Worm (Caenorhabditis elegans): Measurements from ENCODE around the gene acbp-7.

acbp-7 gene

ce11 chrIII:4802707-4803106 is 34.8 kb upstream of the acbp-7 start, which contains the start of gene metl-5:
Gene metl-5, plus strand, starts transcription at chrIII:4803007.
- TF ChIP-seq elt-1 (tag; optimal IDR thresholded peaks at IDR 0.05), result no peak
- TF ChIP-seq fos-1 (tag; optimal IDR thresholded peaks at IDR 0.05), result no peak
- TF ChIP-seq sea-2 (GFP tag; optimal IDR thresholded peaks at IDR 0.05), result no peak
- TF ChIP-seq unc-39 (tag; optimal IDR thresholded peaks at IDR 0.05), result no peak
- no peak for TF ChIP-seq skn-1 (tag; optimal IDR thresholded peaks at IDR 0.05)
- no peak for TF ChIP-seq nhr-237 (tag; optimal IDR thresholded peaks at IDR 0.05)
- no peak for TF ChIP-seq nhr-67 (tag; optimal IDR thresholded peaks at IDR 0.05)
- TF ChIP-seq lsy-12 (tag; optimal IDR thresholded peaks at IDR 0.05), result no peak
- TF ChIP-seq mdl-1 (tag; optimal IDR thresholded peaks at IDR 0.05), result no peak
- TF ChIP-seq tbx-2 (tag; optimal IDR thresholded peaks at IDR 0.05), result no peak
- no peak for TF ChIP-seq nhr-76 (tag; optimal IDR thresholded peaks at IDR 0.05)
- no peak for TF ChIP-seq nhr-23 (tag; optimal IDR thresholded peaks at IDR 0.05)
- no peak for TF ChIP-seq hmg-11 (tag; optimal IDR thresholded peaks at IDR 0.05)
- TF ChIP-seq ceh-82 (tag; optimal IDR thresholded peaks at IDR 0.05), result no peak
- TF ChIP-seq ceh-28 (tag; optimal IDR thresholded peaks at IDR 0.05), result no peak
- no peak for TF ChIP-seq nhr-11 (tag; optimal IDR thresholded peaks at IDR 0.05)

- TF ChIP-seq nfya-1 (tag; optimal IDR thresholded peaks at IDR 0.05; ENCODE audit: insufficient read depth) (no peak), nhr-237 (tag; optimal IDR thresholded peaks at IDR 0.05) (no peak), unc-62 (GFP tag; optimal IDR thresholded peaks at IDR 0.05) (no peak), nhr-28 (tag; optimal IDR thresholded peaks at IDR 0.05) (no peak), nhr-76 (tag; optimal IDR thresholded peaks at IDR 0.05) (no peak), jun-1 (tag; optimal IDR thresholded peaks at IDR 0.05) (no peak), fos-1 (tag; optimal IDR thresholded peaks at IDR 0.05) (no peak), eor-1 (tag; optimal IDR thresholded peaks at IDR 0.05) (no peak), nhr-23 (tag; optimal IDR thresholded peaks at IDR 0.05) (no peak), ztf-4 (tag; optimal IDR thresholded peaks at IDR 0.05) (no peak), elt-1 (tag; optimal IDR thresholded peaks at IDR 0.05) (no peak), nhr-43 (tag; optimal IDR thresholded peaks at IDR 0.05; ENCODE audit: poor library complexity, severe bottlenecking) (no peak), nhr-25 (tag; optimal IDR thresholded peaks at IDR 0.05) (no peak), ceh-28 (tag; optimal IDR thresholded peaks at IDR 0.05) (no peak), fkh-2 (tag; optimal IDR thresholded peaks at IDR 0.05) (no peak), tbx-2 (tag; optimal IDR thresholded peaks at IDR 0.05) (no peak), egl-5 (tag; optimal IDR thresholded peaks at IDR 0.05) (no peak), elt-3 (tag; optimal IDR thresholded peaks at IDR 0.05) (no peak), egl-27 (tag; optimal IDR thresholded peaks at IDR 0.05) (no peak)
Observed at ce11 chrIII:4806345-4806744, 31.2 kb upstream of the acbp-7 start.

- TF ChIP-seq mml-1 (tag; optimal IDR thresholded peaks at IDR 0.05) (no peak), ceh-28 (tag; optimal IDR thresholded peaks at IDR 0.05) (no peak), nhr-11 (tag; optimal IDR thresholded peaks at IDR 0.05) (no peak), nhr-12 (tag; optimal IDR thresholded peaks at IDR 0.05) (no peak), eor-1 (tag; optimal IDR thresholded peaks at IDR 0.05) (no peak), nfya-1 (tag; optimal IDR thresholded peaks at IDR 0.05; ENCODE audit: insufficient read depth) (peak; percentile 98)
Observed at ce11 chrIII:4808089-4808488, 29.4 kb upstream of the acbp-7 start.

- TF ChIP-seq fkh-2 (tag; optimal IDR thresholded peaks at IDR 0.05), result no peak
- TF ChIP-seq jun-1 (tag; optimal IDR thresholded peaks at IDR 0.05), result no peak
Observed at ce11 chrIII:4809526-4810153, 27.9 kb upstream of the acbp-7 start, which contains the start of gene pal-1. Gene pal-1, minus strand, starts transcription at chrIII:4809576.

ce11 chrIII:4811195-4811594 is 26.3 kb upstream of the acbp-7 start, which contains the start of gene C38D4.7:
Gene C38D4.7, minus strand, starts transcription at chrIII:4811295.
- TF ChIP-seq elt-1 (tag; optimal IDR thresholded peaks at IDR 0.05), result no peak
- no peak for TF ChIP-seq lin-15B (tag; optimal IDR thresholded peaks at IDR 0.05)
- TF ChIP-seq ceh-16 (tag; optimal IDR thresholded peaks at IDR 0.05), result no peak
- no peak for TF ChIP-seq ztf-11 (tag; optimal IDR thresholded peaks at IDR 0.05)
